Worm (Caenorhabditis elegans) whole organism, L3 larva: ENCODE results near the gene ins-20.
"Not testable (repeated sequence)": the region's sequence is repeated elsewhere in the genome, so short reads cannot be mapped to it uniquely, and the experiment has no call there.

ENCODE experiments used
- R02D3.7 ChIP-seq: fragments of 150-350 bp; optimal IDR thresholded peaks from 2 replicates; lab custom pipeline; 2014; ENCODE audit warnings: missing biosample characterization, missing genetic modification characterization
- nhr-11 ChIP-seq: fragments of 150-350 bp; optimal IDR thresholded peaks from 2 replicates; lab custom pipeline; 2014; ENCODE audit warnings: missing biosample characterization, missing genetic modification characterization
- nhr-28 ChIP-seq: fragments of 150-350 bp; optimal IDR thresholded peaks from 2 replicates; lab custom pipeline; 2014; ENCODE audit warnings: missing biosample characterization, missing genetic modification characterization

- not testable (repeated sequence) for TF ChIP-seq nhr-11, R02D3.7, nhr-28 (tag; lab: Kevin White, UChicago)
These were observed 1.8 kb upstream of the ins-20 start, which contains the start of gene ZK84.4 for ce11 chrII:6008887-6009286.
